Worm (Caenorhabditis elegans) whole organism, L3 larva: ENCODE results near the gene ugt-48.

ENCODE experiments used
- R02D3.7 ChIP-seq: fragments of 150-350 bp; optimal IDR thresholded peaks from 2 replicates; lab custom pipeline; 2014; ENCODE audit warnings: missing biosample characterization, missing genetic modification characterization
- aly-2 ChIP-seq: fragments of 150-350 bp; optimal IDR thresholded peaks from 2 replicates; lab custom pipeline; 2014; ENCODE audit warnings: missing biosample characterization, missing genetic modification characterization
- ceh-16 ChIP-seq: sonication (generic microtip); optimal IDR thresholded peaks from 2 replicates; lab custom pipeline; 2017; ENCODE audit warnings: missing biosample characterization, missing genetic modification characterization
- ceh-28 ChIP-seq: fragments of 150-350 bp; optimal IDR thresholded peaks from 2 replicates; lab custom pipeline; 2014; ENCODE audit warnings: missing biosample characterization, missing genetic modification reagents, missing genetic modification characterization
- ceh-9 ChIP-seq: sonication (generic microtip); optimal IDR thresholded peaks from 2 replicates; lab custom pipeline; 2018; ENCODE audit warnings: missing biosample characterization, missing genetic modification characterization
- elt-2 ChIP-seq: sonication (generic microtip); optimal IDR thresholded peaks from 2 replicates; lab custom pipeline; 2016; ENCODE audit warnings: missing genetic modification reagents, mild to moderate bottlenecking, missing genetic modification characterization, missing compliant biosample characterization
- elt-3 ChIP-seq, 3 experiments: fragments of 150-350 bp in 1 of 3; sonication (generic microtip) in 2 of 3; optimal IDR thresholded peaks; 2 replicates in 2 of 3; 4 replicates in 1 of 3; lab custom pipeline; 2014 to 2017; ENCODE audit warnings: missing biosample characterization in 3 of 3, missing genetic modification characterization in 3 of 3
- fkh-10 ChIP-seq: sonication (generic microtip); optimal IDR thresholded peaks from 2 replicates; lab custom pipeline; 2017; ENCODE audit warnings: missing biosample characterization, missing genetic modification reagents, missing genetic modification characterization
- fkh-2 ChIP-seq: fragments of 150-350 bp; optimal IDR thresholded peaks from 2 replicates; lab custom pipeline; 2014; ENCODE audit warnings: missing biosample characterization, missing genetic modification reagents, missing genetic modification characterization
- jun-1 ChIP-seq: fragments of 150-350 bp; optimal IDR thresholded peaks from 2 replicates; lab custom pipeline; 2014; ENCODE audit warnings: missing biosample characterization, missing genetic modification reagents, missing genetic modification characterization
- lin-15B ChIP-seq: fragments of 150-350 bp; optimal IDR thresholded peaks from 2 replicates; lab custom pipeline; 2014; ENCODE audit warnings: missing biosample characterization, missing genetic modification characterization
- lin-39 ChIP-seq: fragments of 150-350 bp; optimal IDR thresholded peaks from 2 replicates; lab custom pipeline; 2018; ENCODE audit warnings: missing biosample characterization, missing genetic modification reagents, missing genetic modification characterization
- lsy-12 ChIP-seq: sonication (generic microtip); optimal IDR thresholded peaks from 2 replicates; lab custom pipeline; 2016; ENCODE audit warnings: mild to moderate bottlenecking, missing genetic modification characterization, missing compliant biosample characterization
- mdl-1 ChIP-seq: fragments of 150-350 bp; optimal IDR thresholded peaks from 2 replicates; lab custom pipeline; 2014; ENCODE audit warnings: missing biosample characterization, missing genetic modification characterization
- mml-1 ChIP-seq: fragments of 150-350 bp; sonication (generic microtip); optimal IDR thresholded peaks from 3 replicates; lab custom pipeline; 2014; ENCODE audit warnings: missing biosample characterization, missing genetic modification characterization
- nhr-12 ChIP-seq: fragments of 150-350 bp; optimal IDR thresholded peaks from 2 replicates; lab custom pipeline; 2014; ENCODE audit warnings: missing biosample characterization, missing genetic modification characterization
- nhr-237 ChIP-seq: fragments of 150-350 bp; optimal IDR thresholded peaks from 2 replicates; lab custom pipeline; 2014; ENCODE audit warnings: missing biosample characterization, missing genetic modification characterization
- nhr-25 ChIP-seq: sonication (generic microtip); optimal IDR thresholded peaks from 2 replicates; lab custom pipeline; 2017; ENCODE audit warnings: missing biosample characterization, missing genetic modification characterization
- nhr-28 ChIP-seq: fragments of 150-350 bp; optimal IDR thresholded peaks from 2 replicates; lab custom pipeline; 2014; ENCODE audit warnings: missing biosample characterization, missing genetic modification characterization
- nhr-67 ChIP-seq: fragments of 150-350 bp; optimal IDR thresholded peaks from 2 replicates; lab custom pipeline; 2014; ENCODE audit warnings: missing biosample characterization, missing genetic modification characterization
- nhr-77 ChIP-seq: fragments of 150-350 bp; optimal IDR thresholded peaks from 2 replicates; lab custom pipeline; 2014; ENCODE audit warnings: missing biosample characterization, missing genetic modification characterization
- pha-4 ChIP-seq: fragments of 150-350 bp; optimal IDR thresholded peaks from 2 replicates; lab custom pipeline; 2014; ENCODE audit warnings: missing biosample characterization, missing genetic modification reagents, missing genetic modification characterization
- pqm-1 ChIP-seq: fragments of 150-350 bp; optimal IDR thresholded peaks from 2 replicates; lab custom pipeline; 2017; ENCODE audit warnings: missing biosample characterization, missing genetic modification characterization, inconsistent platforms
- skn-1 ChIP-seq: fragments of 150-350 bp; optimal IDR thresholded peaks from 2 replicates; lab custom pipeline; 2014; ENCODE audit warnings: missing biosample characterization, missing genetic modification characterization
- tbx-2 ChIP-seq: sonication (generic microtip); optimal IDR thresholded peaks from 2 replicates; lab custom pipeline; 2016; ENCODE audit warnings: mild to moderate bottlenecking, missing genetic modification characterization, missing compliant biosample characterization
- ztf-11 ChIP-seq: fragments of 150-350 bp; optimal IDR thresholded peaks from 2 replicates; lab custom pipeline; 2014; ENCODE audit warnings: missing biosample characterization, missing genetic modification characterization
- ztf-4 ChIP-seq: fragments of 150-350 bp; optimal IDR thresholded peaks from 2 replicates; lab custom pipeline; 2014; ENCODE audit warnings: missing biosample characterization, missing genetic modification characterization

ugt-48 gene

ce11 chrV:5571691-5572090 lies 23.8 kb upstream of the ugt-48 start:
- TF ChIP-seq lin-39 (tag; lab: Kevin White, UChicago) (no peak), fkh-10 (peak; percentile 53)

ce11 chrV:5570433-5570832 lies 22.6 kb upstream of the ugt-48 start, which contains the start of gene glb-6:
TSS of gene glb-6 (minus strand) at chrV:5570533.
- TF ChIP-seq lin-39 (tag; lab: Kevin White, UChicago) (no peak), elt-2 (tag; lab: Kevin White, UChicago) (no peak), nhr-12 (tag; lab: Kevin White, UChicago) (no peak), nhr-25 (no peak), elt-3 (tag; optimal IDR thresholded peaks at IDR 0.05; lab: Kevin White, UChicago) (no peak), lsy-12 (tag; lab: Kevin White, UChicago) (no peak), ceh-28 (tag; lab: Kevin White, UChicago) (no peak), R02D3.7 (no peak), nhr-77 (no peak), nhr-28 (no peak), pha-4 (tag; lab: Kevin White, UChicago) (no peak), tbx-2 (no peak), aly-2 (tag; lab: Kevin White, UChicago) (no peak), nhr-67 (tag; lab: Kevin White, UChicago) (no peak), ztf-4 (no peak), ztf-11 (tag; lab: Kevin White, UChicago) (no peak)
- TF ChIP-seq, all 47 proteins: peak for 0

- no peak for TF ChIP-seq ceh-16 (tag; lab: Kevin White, UChicago)
- TF ChIP-seq nhr-237 = no peak
- no peak for TF ChIP-seq ceh-9 (tag; lab: Kevin White, UChicago)
Observed at ce11 chrV:5567119-5567518, 19.3 kb upstream of the ugt-48 start, which contains the start of gene C18C4.7. TSS of gene C18C4.7 (minus strand) at chrV:5567219.

- TF ChIP-seq pqm-1 (tag; lab: Kevin White, UChicago) (peak; percentile 94), elt-2 (tag; lab: Kevin White, UChicago) (peak; percentile 95), pha-4 (tag; lab: Kevin White, UChicago) (peak; percentile 50), jun-1 (peak; percentile 4), elt-3 (tag; optimal IDR thresholded peaks at IDR 0.05; lab: Kevin White, UChicago) (no peak)
Observed at ce11 chrV:5559882-5560281, 12.0 kb upstream of the ugt-48 start.

ce11 chrV:5558590-5558989 lies 10.7 kb upstream of the ugt-48 start, which contains the start of gene glb-5:
TSS of gene glb-5 (plus strand) at chrV:5558890.
- TF ChIP-seq mdl-1 (tag; lab: Kevin White, UChicago) (no peak), elt-2 (tag; lab: Kevin White, UChicago) (peak; percentile 24)
- TF ChIP-seq, all 47 proteins: peak for 1

- TF ChIP-seq lsy-12 (tag; lab: Kevin White, UChicago) = no peak
- TF ChIP-seq tbx-2 = no peak
- TF ChIP-seq pqm-1 (tag; lab: Kevin White, UChicago) = no peak
- TF ChIP-seq mml-1 = no peak
- TF ChIP-seq pha-4 (tag; lab: Kevin White, UChicago) = no peak
Observed at ce11 chrV:5548497-5548896, 635 bp upstream of the ugt-48 start.

- TF ChIP-seq skn-1 (tag; lab: Kevin White, UChicago) = no peak
Observed at ce11 chrV:5538500-5538899, 9.4 kb downstream of the ugt-48 start, which contains the start of gene cft-1. TSS of gene cft-1 (plus strand) at chrV:5538800.

ce11 chrV:5536240-5536811 lies 11.5 kb downstream of the ugt-48 start, which contains the start of the genes cox-16 and syp-2:
TSS of gene cox-16 (minus strand) at chrV:5536243.
TSS of gene syp-2 (plus strand) at chrV:5536487.
- TF ChIP-seq fkh-2 (no peak), lin-39 (tag; lab: Kevin White, UChicago) (peak; percentile 9), pha-4 (tag; lab: Kevin White, UChicago) (peak; percentile 23), lin-15B (tag; lab: Kevin White, UChicago) (peak; percentile 2), tbx-2 (no peak)
- TF ChIP-seq, all 47 proteins: peak for 3
